Worm (Caenorhabditis elegans) whole organism, late embryonic: ENCODE measurements around the gene T05B9.1.

Source experiments
- C08G9.2 ChIP-seq: sonication (generic microtip); optimal IDR thresholded peaks from 2 replicates; lab custom pipeline; 2016; ENCODE audit warnings: mild to moderate bottlenecking, missing genetic modification characterization, moderate library complexity, missing compliant biosample characterization
- C38D4.7 ChIP-seq: fragments of 200-800 bp; sonication (Bioruptor generic); optimal IDR thresholded peaks from 2 replicates; lab custom pipeline; 2018; ENCODE audit warnings: mild to moderate bottlenecking, missing genetic modification characterization, moderate library complexity, missing compliant biosample characterization
- K02D7.2 ChIP-seq: sonication (generic microtip); optimal IDR thresholded peaks from 2 replicates; lab custom pipeline; 2017; ENCODE audit warnings: mild to moderate bottlenecking, missing genetic modification characterization, missing compliant biosample characterization
- Y22D7AL.16 ChIP-seq: sonication (generic microtip); optimal IDR thresholded peaks from 2 replicates; lab custom pipeline; 2016; ENCODE audit warnings: missing genetic modification characterization, missing compliant biosample characterization
- ceh-14 ChIP-seq: sonication (generic microtip); optimal IDR thresholded peaks from 2 replicates; lab custom pipeline; 2016; ENCODE audit warnings: missing genotype, missing genetic modification characterization, missing compliant biosample characterization
- ceh-18 ChIP-seq: sonication (generic microtip); optimal IDR thresholded peaks from 2 replicates; lab custom pipeline; 2016; ENCODE audit warnings: missing genetic modification characterization, missing compliant biosample characterization
- ceh-22 ChIP-seq: sonication (generic microtip); optimal IDR thresholded peaks from 2 replicates; lab custom pipeline; 2017; ENCODE audit warnings: missing biosample characterization, missing genetic modification characterization
- ceh-30 ChIP-seq: fragments of 150-350 bp; optimal IDR thresholded peaks from 2 replicates; lab custom pipeline; 2014; ENCODE audit warnings: missing biosample characterization, missing genetic modification characterization
- ceh-31 ChIP-seq: sonication (generic microtip); optimal IDR thresholded peaks from 2 replicates; lab custom pipeline; 2016; ENCODE audit warnings: missing genetic modification characterization, missing compliant biosample characterization
- ceh-34 ChIP-seq: sonication (generic microtip); optimal IDR thresholded peaks from 2 replicates; lab custom pipeline; 2016; ENCODE audit warnings: mild to moderate bottlenecking, missing genetic modification characterization, missing compliant biosample characterization
- ceh-48 ChIP-seq: sonication (generic microtip); optimal IDR thresholded peaks from 2 replicates; lab custom pipeline; 2016; ENCODE audit warnings: missing genetic modification characterization, inconsistent platforms, missing compliant biosample characterization
- che-1 ChIP-seq: sonication (generic microtip); optimal IDR thresholded peaks from 2 replicates; lab custom pipeline; 2016; ENCODE audit warnings: mild to moderate bottlenecking, missing genetic modification characterization, missing compliant biosample characterization
- dve-1 ChIP-seq: sonication (generic microtip); optimal IDR thresholded peaks from 2 replicates; lab custom pipeline; 2017; ENCODE audit warnings: antibody characterized with exemption, mild to moderate bottlenecking, missing genetic modification characterization, missing compliant biosample characterization
- ets-4 ChIP-seq: sonication (generic microtip); optimal IDR thresholded peaks from 2 replicates; lab custom pipeline; 2016; ENCODE audit warnings: missing genetic modification characterization, missing compliant biosample characterization
- fax-1 ChIP-seq: sonication (generic microtip); optimal IDR thresholded peaks from 2 replicates; lab custom pipeline; 2016; ENCODE audit warnings: missing genotype, missing genetic modification characterization, missing compliant biosample characterization
- gmeb-2 ChIP-seq: sonication (generic microtip); optimal IDR thresholded peaks from 2 replicates; lab custom pipeline; 2016; ENCODE audit warnings: missing genetic modification characterization, inconsistent platforms, missing compliant biosample characterization
- hlh-15 ChIP-seq: sonication (generic microtip); optimal IDR thresholded peaks from 2 replicates; lab custom pipeline; 2016; ENCODE audit warnings: missing genetic modification characterization, missing compliant biosample characterization
- hlh-30 ChIP-seq: sonication (generic microtip); optimal IDR thresholded peaks from 2 replicates; lab custom pipeline; 2017; ENCODE audit warnings: antibody characterized with exemption, missing genetic modification characterization, missing compliant biosample characterization; ENCODE audit not compliant: insufficient read depth
- lim-6 ChIP-seq: sonication (generic microtip); optimal IDR thresholded peaks from 2 replicates; lab custom pipeline; 2016; ENCODE audit warnings: missing genetic modification characterization, missing compliant biosample characterization
- madf-2 ChIP-seq: sonication (generic microtip); optimal IDR thresholded peaks from 2 replicates; lab custom pipeline; 2017; ENCODE audit warnings: missing genetic modification characterization, missing compliant biosample characterization
- nfya-1 ChIP-seq: sonication (generic microtip); optimal IDR thresholded peaks from 2 replicates; lab custom pipeline; 2017; ENCODE audit warnings: missing genetic modification characterization, mild to moderate bottlenecking, missing compliant biosample characterization, antibody characterized with exemption, moderate library complexity
- nhr-11 ChIP-seq: fragments of 150-350 bp; optimal IDR thresholded peaks from 2 replicates; lab custom pipeline; 2014; ENCODE audit warnings: missing biosample characterization, missing genetic modification characterization
- pha-4 ChIP-seq: fragments of 150-350 bp; optimal IDR thresholded peaks from 2 replicates; lab custom pipeline; 2018; ENCODE audit warnings: missing biosample characterization, missing genetic modification reagents, missing genetic modification characterization
- rnt-1 ChIP-seq: sonication (generic microtip); optimal IDR thresholded peaks from 2 replicates; lab custom pipeline; 2016; ENCODE audit warnings: missing genetic modification characterization, missing compliant biosample characterization
- sox-2 ChIP-seq: fragments of 200-800 bp; sonication (Bioruptor generic); IDR thresholded peaks from 2 replicates; pipeline ENCODE4 v1.3.6; 2022; ENCODE audit warnings: missing genetic modification reagents, missing genetic modification characterization, missing compliant biosample characterization
- syd-9 ChIP-seq: sonication (generic microtip); optimal IDR thresholded peaks from 2 replicates; lab custom pipeline; 2016; ENCODE audit warnings: mild to moderate bottlenecking, missing genetic modification characterization, moderate library complexity, missing compliant biosample characterization
- tbx-2 ChIP-seq: sonication (generic microtip); optimal IDR thresholded peaks from 2 replicates; lab custom pipeline; 2016; ENCODE audit warnings: missing genetic modification characterization, missing compliant biosample characterization
- tbx-7 ChIP-seq: sonication (generic microtip); optimal IDR thresholded peaks from 2 replicates; lab custom pipeline; 2016; ENCODE audit warnings: missing genotype, missing genetic modification characterization, missing compliant biosample characterization
- ttx-3 ChIP-seq: sonication (generic microtip); optimal IDR thresholded peaks from 2 replicates; lab custom pipeline; 2016; ENCODE audit warnings: missing genetic modification reagents, missing genetic modification characterization, missing compliant biosample characterization
- unc-3 ChIP-seq, 2 experiments: fragments of 200-800 bp in 1 of 2; sonication (Bioruptor generic) in 1 of 2; sonication (generic microtip) in 1 of 2; conservative IDR thresholded peaks in 1 of 2; optimal IDR thresholded peaks in 1 of 2; 2 replicates each; pipeline versions ENCODE4 v1.3.6 to Lab custom; 2016 to 2022; ENCODE audit warnings: missing compliant biosample characterization in 2 of 2, missing genetic modification characterization in 2 of 2, missing genetic modification reagents in 1 of 2
- unc-42 ChIP-seq: sonication (generic microtip); optimal IDR thresholded peaks from 2 replicates; lab custom pipeline; 2016; ENCODE audit warnings: missing genotype, missing genetic modification characterization, missing compliant biosample characterization
- unc-86 ChIP-seq: sonication (generic microtip); optimal IDR thresholded peaks from 2 replicates; lab custom pipeline; 2016; ENCODE audit warnings: missing genetic modification characterization, missing compliant biosample characterization

T05B9.1 gene

ce11 chrII:11261173-11261572 lies at the start of gene T05B9.1:
Gene T05B9.1 (minus strand): TSS chrII:11261192.
- TF ChIP-seq unc-3 (GFP tag; conservative IDR thresholded peaks at IDR 0.05; lab: Robert Waterston, UW), result no peak
- TF ChIP-seq unc-3 (tag; optimal IDR thresholded peaks at IDR 0.05; lab: Kevin White, UChicago), result no peak
- TF ChIP-seq gmeb-2 (tag; lab: Kevin White, UChicago), result no peak
- TF ChIP-seq K02D7.2 (tag; lab: Kevin White, UChicago), result no peak
- no peak for TF ChIP-seq pha-4 (tag; lab: Kevin White, UChicago)
- no peak for TF ChIP-seq ceh-48 (tag; lab: Kevin White, UChicago)
- TF ChIP-seq unc-86 (tag; lab: Kevin White, UChicago), result no peak
- TF ChIP-seq ttx-3, result no peak
- TF ChIP-seq dve-1, result no peak
- TF ChIP-seq unc-42 (tag; lab: Kevin White, UChicago), result no peak
- no peak for TF ChIP-seq nhr-11 (tag; lab: Kevin White, UChicago)
- TF ChIP-seq madf-2 (tag; lab: Kevin White, UChicago), result no peak
- TF ChIP-seq lim-6 (tag; lab: Kevin White, UChicago), result no peak
- TF ChIP-seq tbx-7, result no peak
- no peak for TF ChIP-seq che-1 (tag; lab: Kevin White, UChicago)
- no peak for TF ChIP-seq C38D4.7 (GFP tag; lab: Kevin White, UChicago)
- no peak for TF ChIP-seq syd-9 (tag; lab: Kevin White, UChicago)
- no peak for TF ChIP-seq ets-4 (tag; lab: Kevin White, UChicago)
- TF ChIP-seq ceh-14 (tag; lab: Kevin White, UChicago), result no peak
- TF ChIP-seq fax-1 (tag; lab: Kevin White, UChicago), result no peak
- TF ChIP-seq, all 69 proteins: peak for 0

ce11 chrII:11307953-11308352 lies 47.0 kb upstream of the T05B9.1 start:
- TF ChIP-seq rnt-1 (tag; lab: Kevin White, UChicago) (no peak), che-1 (tag; lab: Kevin White, UChicago) (no peak), unc-3 (GFP tag; conservative IDR thresholded peaks at IDR 0.05; lab: Robert Waterston, UW) (no peak), unc-3 (tag; optimal IDR thresholded peaks at IDR 0.05; lab: Kevin White, UChicago) (no peak), unc-42 (tag; lab: Kevin White, UChicago) (no peak), sox-2 (GFP tag; lab: Robert Waterston, UW) (no peak), syd-9 (tag; lab: Kevin White, UChicago) (no peak), ttx-3 (no peak), hlh-15 (tag; lab: Kevin White, UChicago) (no peak), tbx-2 (tag; lab: Kevin White, UChicago) (no peak)
- TF ChIP-seq, all 69 proteins: peak for 0

DNA sequence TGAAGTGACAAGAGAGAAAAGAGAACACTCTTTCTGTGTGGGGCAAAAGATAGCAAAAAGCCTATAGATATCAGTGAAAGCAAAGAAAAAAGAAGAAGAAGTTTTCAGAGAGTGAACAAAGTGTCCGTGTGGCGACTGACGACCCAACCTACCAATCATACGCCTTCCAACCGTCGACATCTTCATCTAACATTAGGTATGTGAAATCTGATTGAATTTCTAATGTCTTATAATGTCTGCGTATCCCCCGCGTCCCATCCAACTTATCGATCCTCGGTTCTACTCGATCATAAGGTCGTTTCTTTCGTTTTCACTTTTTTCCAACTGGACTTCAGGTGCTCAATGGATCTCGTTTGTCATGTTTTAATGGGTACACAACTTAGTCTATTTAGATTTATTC lies 46.3 kb upstream of the T05B9.1 start:
- TF ChIP-seq ttx-3 (no peak), ceh-22 (tag; lab: Kevin White, UChicago) (no peak), C08G9.2 (tag; lab: Kevin White, UChicago) (no peak), dve-1 (no peak), ceh-18 (tag; lab: Kevin White, UChicago) (no peak), ceh-31 (tag; lab: Kevin White, UChicago) (no peak), fax-1 (tag; lab: Kevin White, UChicago) (no peak)

- TF ChIP-seq hlh-30 (peak; percentile 7), ceh-31 (tag; lab: Kevin White, UChicago) (peak; percentile 27), unc-42 (tag; lab: Kevin White, UChicago) (peak; percentile 16), tbx-2 (tag; lab: Kevin White, UChicago) (peak; percentile 37), nfya-1 (tag; lab: Kevin White, UChicago) (peak; percentile 35), rnt-1 (tag; lab: Kevin White, UChicago) (no peak), ceh-30 (no peak), ceh-18 (tag; lab: Kevin White, UChicago) (peak; percentile 21), ceh-34 (tag; lab: Kevin White, UChicago) (peak; percentile 52), Y22D7AL.16 (tag; lab: Kevin White, UChicago) (no peak), C08G9.2 (tag; lab: Kevin White, UChicago) (no peak)
Measured at ce11 chrII:11305627-11306449, 44.8 kb upstream of the T05B9.1 start, which contains the start of gene rsf-1. Gene rsf-1 (plus strand): TSS chrII:11306399.
